Worm (Caenorhabditis elegans): ENCODE results near the gene nhr-14.
A peak's percentile ranks its signal among the peaks of the same experiment; 100 is the strongest.

The nhr-14 gene

ce11 chrX:8477048-8477806 is 1.2 kb upstream of the nhr-14 start:
- TF ChIP-seq gei-17 (GFP tag; optimal IDR thresholded peaks at IDR 0.05) (peak; percentile 35), F49E8.2 (tag; optimal IDR thresholded peaks at IDR 0.05; ENCODE audit: insufficient read depth) (no peak), die-1 (tag; optimal IDR thresholded peaks at IDR 0.05) (peak; percentile 63), somi-1 (GFP tag; optimal IDR thresholded peaks at IDR 0.05) (peak; percentile 81), nfyb-1 (GFP tag; IDR thresholded peaks at IDR 0.05) (0 out of 2 replicates have a peak, but pooled peaks have one; percentile 40), egrh-3 (GFP tag; IDR thresholded peaks at IDR 0.05) (no peak), K11D2.4 (GFP tag; IDR thresholded peaks at IDR 0.05) (peak; percentile 61; the same call in 1 of the 2 replicates), B0336.3 (GFP tag; IDR thresholded peaks at IDR 0.05) (peak; percentile 32; the same call in 1 of the 2 replicates), mcd-1 (GFP tag; IDR thresholded peaks at IDR 0.05) (0 out of 2 replicates have a peak, but pooled peaks have one; percentile 18), cebp-2 (GFP tag; IDR thresholded peaks at IDR 0.05) (no peak), nhr-80 (tag; optimal IDR thresholded peaks at IDR 0.05) (peak; percentile 27), snpc-4 (GFP tag; optimal IDR thresholded peaks at IDR 0.05) (no peak), snpc-4 (tag; optimal IDR thresholded peaks at IDR 0.05) (peak in 1 of 4 experiments; percentile 3), snpc-1.3 (tag; optimal IDR thresholded peaks at IDR 0.05; ENCODE audit: insufficient read depth) (no peak), F22D6.2 (tag; optimal IDR thresholded peaks at IDR 0.05) (peak; percentile 60), lin-26 (GFP tag; IDR thresholded peaks at IDR 0.05) (peak; percentile 48; the same call in 1 of the 2 replicates), ceh-27 (GFP tag; optimal IDR thresholded peaks at IDR 0.05) (peak; percentile 51), hmg-1.2 (GFP tag; IDR thresholded peaks at IDR 0.05) (peak; percentile 22; the same call in 1 of the 2 replicates), Y53G8AR.9 (GFP tag; conservative IDR thresholded peaks at IDR 0.05) (0 out of 2 replicates have a peak, but pooled peaks have one; percentile 20), ztf-26 (tag; optimal IDR thresholded peaks at IDR 0.05) (peak; percentile 90), C06A6.2 (GFP tag; conservative IDR thresholded peaks at IDR 0.05) (peak; percentile 79), cebp-1 (GFP tag; IDR thresholded peaks at IDR 0.05) (no peak), cebp-1 (tag; optimal IDR thresholded peaks at IDR 0.05) (peak; percentile 49), chd-7 (tag; optimal IDR thresholded peaks at IDR 0.05) (peak; percentile 58), lin-40 (tag; optimal IDR thresholded peaks at IDR 0.05) (peak; percentile 82), ztf-25 (GFP tag; IDR thresholded peaks at IDR 0.05) (no peak)

- TF ChIP-seq ceh-27 (GFP tag; optimal IDR thresholded peaks at IDR 0.05): peak; percentile 54
- no peak for TF ChIP-seq Y67H2A.10 (GFP tag; conservative IDR thresholded peaks at IDR 0.05)
- 0 out of 2 replicates have a peak, but pooled peaks have one; percentile 34 for TF ChIP-seq ztf-6 (GFP tag; IDR thresholded peaks at IDR 0.05)
- no peak for TF ChIP-seq let-526 (GFP tag; IDR thresholded peaks at IDR 0.05)
- TF ChIP-seq Y53G8AR.9 (GFP tag; conservative IDR thresholded peaks at IDR 0.05): no peak
- TF ChIP-seq F55B11.4 (tag; optimal IDR thresholded peaks at IDR 0.05; ENCODE audit: borderline replicate concordance, insufficient read depth): no peak
- TF ChIP-seq gei-17 (GFP tag; optimal IDR thresholded peaks at IDR 0.05): no peak
- 0 out of 2 replicates have a peak, but pooled peaks have one; percentile 24 for TF ChIP-seq zfh-2 (GFP tag; conservative IDR thresholded peaks at IDR 0.05)
- TF ChIP-seq ztf-26 (tag; optimal IDR thresholded peaks at IDR 0.05): peak; percentile 7
- no peak for TF ChIP-seq nhr-27 (tag; optimal IDR thresholded peaks at IDR 0.05)
- 0 out of 2 replicates have a peak, but pooled peaks have one; percentile 13 for TF ChIP-seq dox-1 (GFP tag; IDR thresholded peaks at IDR 0.05)
- no peak for TF ChIP-seq pbrm-1 (GFP tag; IDR thresholded peaks at IDR 0.05)
- no peak for TF ChIP-seq chd-7 (tag; optimal IDR thresholded peaks at IDR 0.05)
These were observed 330 bp upstream of the nhr-14 start for ce11 chrX:8476308-8476707.

ce11 chrX:8475142-8475541 is 836 bp downstream of the nhr-14 start:
- TF ChIP-seq lin-40 (tag; optimal IDR thresholded peaks at IDR 0.05) (peak; percentile 70), snpc-4 (GFP tag; optimal IDR thresholded peaks at IDR 0.05) (no peak), snpc-4 (tag; optimal IDR thresholded peaks at IDR 0.05) (no peak), somi-1 (GFP tag; optimal IDR thresholded peaks at IDR 0.05) (peak; percentile 87), nfyb-1 (GFP tag; IDR thresholded peaks at IDR 0.05) (0 out of 2 replicates have a peak, but pooled peaks have one; percentile 9), nhr-80 (tag; optimal IDR thresholded peaks at IDR 0.05) (peak; percentile 10), madf-6 (GFP tag; IDR thresholded peaks at IDR 0.05) (no peak), F22D6.2 (tag; optimal IDR thresholded peaks at IDR 0.05) (peak; percentile 57), ztf-26 (tag; optimal IDR thresholded peaks at IDR 0.05) (peak; percentile 81), ZK185.1 (tag; optimal IDR thresholded peaks at IDR 0.05; ENCODE audit: poor library complexity, severe bottlenecking) (peak; percentile 36), cebp-2 (GFP tag; IDR thresholded peaks at IDR 0.05) (no peak), C06A6.2 (GFP tag; conservative IDR thresholded peaks at IDR 0.05) (peak; percentile 60; the same call in 1 of the 2 replicates), atf-7 (tag; optimal IDR thresholded peaks at IDR 0.05) (peak; percentile 44), chd-7 (tag; optimal IDR thresholded peaks at IDR 0.05) (peak; percentile 21)
